Worm (Caenorhabditis elegans): ENCODE results near the gene sto-4.

Gene sto-4

ce11 chrX:11656519-11657006, 12.6 kb downstream of the sto-4 start, which contains the start of gene T04F8.2 (continued):
- no peak for TF ChIP-seq lin-15B (tag; optimal IDR thresholded peaks at IDR 0.05)
- TF ChIP-seq daf-8 (GFP tag; IDR thresholded peaks at IDR 0.05), result no peak
- no peak for TF ChIP-seq php-3 (GFP tag; IDR thresholded peaks at IDR 0.05)
- TF ChIP-seq madf-9 (GFP tag; conservative IDR thresholded peaks at IDR 0.05), result no peak
- TF ChIP-seq snpc-4 (tag; optimal IDR thresholded peaks at IDR 0.05), result no peak
- no peak for TF ChIP-seq nhr-10 (tag; optimal IDR thresholded peaks at IDR 0.05)
- peak; percentile 48 for TF ChIP-seq T20F7.1 (GFP tag; optimal IDR thresholded peaks at IDR 0.05)
- TF ChIP-seq mes-2 (tag; optimal IDR thresholded peaks at IDR 0.05; ENCODE audit: poor library complexity, severe bottlenecking), result peak; percentile 84
- TF ChIP-seq zag-1 (tag; optimal IDR thresholded peaks at IDR 0.05), result no peak
- TF ChIP-seq nhr-237 (tag; optimal IDR thresholded peaks at IDR 0.05), result no peak
- no peak for TF ChIP-seq daf-12 (tag; optimal IDR thresholded peaks at IDR 0.05)
- peak; percentile 65 for TF ChIP-seq dmd-6 (GFP tag; IDR thresholded peaks at IDR 0.05)
- TF ChIP-seq fkh-10 (GFP tag; optimal IDR thresholded peaks at IDR 0.05), result no peak
- TF ChIP-seq rbr-2 (tag; optimal IDR thresholded peaks at IDR 0.05), result peak; percentile 48
- TF ChIP-seq lin-38 (GFP tag; IDR thresholded peaks at IDR 0.05), result peak; percentile 95
- TF ChIP-seq aly-2 (tag; optimal IDR thresholded peaks at IDR 0.05), result no peak
- no peak for TF ChIP-seq duxl-1 (tag; optimal IDR thresholded peaks at IDR 0.05; ENCODE audit: poor library complexity)
- TF ChIP-seq mep-1 (tag; optimal IDR thresholded peaks at IDR 0.05), result peak; percentile 82
- peak; percentile 60 for TF ChIP-seq hmg-1.1 (GFP tag; IDR thresholded peaks at IDR 0.05)
- no peak for TF ChIP-seq pha-4 (GFP tag; IDR thresholded peaks at IDR 0.05)
- peak; percentile 78 for TF ChIP-seq pha-4 (tag; optimal IDR thresholded peaks at IDR 0.05)
- TF ChIP-seq nhr-77 (tag; optimal IDR thresholded peaks at IDR 0.05), result peak; percentile 74
- peak; percentile 57 for TF ChIP-seq nhr-25 (tag; optimal IDR thresholded peaks at IDR 0.05; ENCODE audit: borderline replicate concordance, insufficient read depth)
- peak; percentile 22 to 34 for TF ChIP-seq mdl-1 (tag; optimal IDR thresholded peaks at IDR 0.05)
- no peak for TF ChIP-seq ctbp-1 (GFP tag; IDR thresholded peaks at IDR 0.05)
- no peak for TF ChIP-seq dmd-8 (GFP tag; IDR thresholded peaks at IDR 0.05)
- TF ChIP-seq nhr-28 (tag; optimal IDR thresholded peaks at IDR 0.05), result peak; percentile 98
- peak in 1 of 2 experiments; percentile 77 for TF ChIP-seq lsy-2 (tag; optimal IDR thresholded peaks at IDR 0.05)
- no peak for TF ChIP-seq lim-7 (GFP tag; IDR thresholded peaks at IDR 0.05)
- no peak for TF ChIP-seq nhr-76 (tag; optimal IDR thresholded peaks at IDR 0.05)
- TF ChIP-seq zip-11 (GFP tag; IDR thresholded peaks at IDR 0.05), result no peak
- no peak for TF ChIP-seq cey-2 (tag; optimal IDR thresholded peaks at IDR 0.05; ENCODE audit: borderline replicate concordance, insufficient read depth)
- TF ChIP-seq tra-1 (GFP tag; IDR thresholded peaks at IDR 0.05), result 0 out of 2 replicates have a peak, but pooled peaks have one; percentile 21
- no peak for TF ChIP-seq zip-2 (tag; optimal IDR thresholded peaks at IDR 0.05)
- no peak for TF ChIP-seq ZK337.2 (GFP tag; IDR thresholded peaks at IDR 0.05)
- no peak for TF ChIP-seq ceh-44 (GFP tag; IDR thresholded peaks at IDR 0.05)
- TF ChIP-seq dpl-1 (GFP tag; optimal IDR thresholded peaks at IDR 0.05), result peak; percentile 42
- TF ChIP-seq saeg-2 (GFP tag; IDR thresholded peaks at IDR 0.05), result no peak
- TF ChIP-seq F10B5.3 (tag; optimal IDR thresholded peaks at IDR 0.05), result no peak
- TF ChIP-seq R02D3.7 (tag; optimal IDR thresholded peaks at IDR 0.05), result no peak
- no peak for TF ChIP-seq jun-1 (tag; optimal IDR thresholded peaks at IDR 0.05)
- TF ChIP-seq hlh-30 (tag; optimal IDR thresholded peaks at IDR 0.05; ENCODE audit: insufficient read depth), result peak; percentile 79
- peak; percentile 65 for TF ChIP-seq hlh-11 (tag; optimal IDR thresholded peaks at IDR 0.05)
- TF ChIP-seq lin-13 (GFP tag; optimal IDR thresholded peaks at IDR 0.05), result peak; percentile 25
- no peak for TF ChIP-seq egl-43 (GFP tag; IDR thresholded peaks at IDR 0.05)
- no peak for TF ChIP-seq lir-3 (tag; optimal IDR thresholded peaks at IDR 0.05)
- TF ChIP-seq tag-97 (GFP tag; IDR thresholded peaks at IDR 0.05), result no peak
- TF ChIP-seq nhr-41 (GFP tag; IDR thresholded peaks at IDR 0.05), result no peak
- TF ChIP-seq gei-8 (GFP tag; optimal IDR thresholded peaks at IDR 0.05), result no peak
- no peak for TF ChIP-seq ama-1 (optimal IDR thresholded peaks at IDR 0.05)
- TF ChIP-seq nhr-111 (GFP tag; optimal IDR thresholded peaks at IDR 0.05), result no peak
- TF ChIP-seq madf-5 (GFP tag; IDR thresholded peaks at IDR 0.05), result no peak

Data from whole organism, L4 larva.